Worm (Caenorhabditis elegans) whole organism, L2 larva: ENCODE measurements around the gene clec-43.

Experiments used
- F13H6.1 ChIP-seq: sonication (generic microtip); optimal IDR thresholded peaks from 2 replicates; lab custom pipeline; 2016; ENCODE audit warnings: missing genetic modification characterization, missing compliant biosample characterization
- Y55F3AM.14 ChIP-seq: fragments of 200-800 bp; sonication (Bioruptor generic); optimal IDR thresholded peaks from 2 replicates; lab custom pipeline; 2018; ENCODE audit warnings: mild to moderate bottlenecking, missing genetic modification characterization, missing compliant biosample characterization
- ZK546.5 ChIP-seq: sonication (generic microtip); optimal IDR thresholded peaks from 2 replicates; lab custom pipeline; 2017; ENCODE audit warnings: missing biosample characterization, missing genetic modification characterization
- alr-1 ChIP-seq: fragments of 150-350 bp; optimal IDR thresholded peaks from 2 replicates; lab custom pipeline; 2014; ENCODE audit warnings: missing biosample characterization, missing genetic modification characterization
- aly-2 ChIP-seq: fragments of 150-350 bp; optimal IDR thresholded peaks from 2 replicates; lab custom pipeline; 2014; ENCODE audit warnings: missing biosample characterization, missing genetic modification characterization
- ama-1 ChIP-seq: fragments of 150-350 bp; optimal IDR thresholded peaks from 2 replicates; lab custom pipeline; 2018; ENCODE audit warnings: inconsistent platforms
- blmp-1 ChIP-seq: sonication (generic microtip); optimal IDR thresholded peaks from 2 replicates; lab custom pipeline; 2017; ENCODE audit warnings: missing genetic modification characterization, mild to moderate bottlenecking, missing compliant biosample characterization, antibody characterized with exemption, moderate library complexity; ENCODE audit not compliant: insufficient read depth
- ceh-16 ChIP-seq: fragments of 150-350 bp; optimal IDR thresholded peaks from 2 replicates; lab custom pipeline; 2014; ENCODE audit warnings: missing biosample characterization, missing genetic modification characterization
- ceh-82 ChIP-seq: fragments of 150-350 bp; optimal IDR thresholded peaks from 2 replicates; lab custom pipeline; 2014; ENCODE audit warnings: missing biosample characterization, missing genetic modification characterization
- crh-2 ChIP-seq: sonication (generic microtip); optimal IDR thresholded peaks from 2 replicates; lab custom pipeline; 2017; ENCODE audit warnings: missing biosample characterization, missing genetic modification characterization
- egl-27 ChIP-seq: sonication (generic microtip); optimal IDR thresholded peaks from 3 replicates; lab custom pipeline; 2017; ENCODE audit warnings: missing biosample characterization, missing genetic modification reagents, missing genetic modification characterization
- elt-1 ChIP-seq: fragments of 150-350 bp; optimal IDR thresholded peaks from 2 replicates; lab custom pipeline; 2014; ENCODE audit warnings: missing biosample characterization, missing genetic modification characterization
- elt-3 ChIP-seq: sonication (generic microtip); optimal IDR thresholded peaks from 2 replicates; lab custom pipeline; 2017; ENCODE audit warnings: missing biosample characterization, missing genetic modification characterization
- fos-1 ChIP-seq: fragments of 150-350 bp; optimal IDR thresholded peaks from 2 replicates; lab custom pipeline; 2014; ENCODE audit warnings: missing biosample characterization, missing genetic modification characterization
- lin-11 ChIP-seq: fragments of 150-350 bp; sonication (generic microtip); optimal IDR thresholded peaks from 2 replicates; lab custom pipeline; 2014; ENCODE audit warnings: missing biosample characterization, missing genetic modification characterization, inconsistent platforms, mixed read lengths
- lin-13 ChIP-seq: fragments of 150-350 bp; optimal IDR thresholded peaks from 2 replicates; lab custom pipeline; 2014; ENCODE audit warnings: missing biosample characterization, missing genetic modification reagents, missing genetic modification characterization
- lin-39 ChIP-seq: fragments of 150-350 bp; optimal IDR thresholded peaks from 2 replicates; lab custom pipeline; 2014; ENCODE audit warnings: missing biosample characterization, missing genetic modification reagents, missing genetic modification characterization
- lsy-2 ChIP-seq, 2 experiments: fragments of 150-350 bp in 1 of 2; sonication (generic microtip) in 1 of 2; optimal IDR thresholded peaks; 2 replicates each; lab custom pipeline; 2014 to 2017; ENCODE audit warnings: missing biosample characterization in 2 of 2, missing genetic modification characterization in 2 of 2
- mab-5 ChIP-seq: fragments of 150-350 bp; optimal IDR thresholded peaks from 2 replicates; lab custom pipeline; 2014; ENCODE audit warnings: missing biosample characterization, missing genetic modification characterization
- mbf-1 ChIP-seq: sonication (generic microtip); optimal IDR thresholded peaks from 2 replicates; lab custom pipeline; 2017; ENCODE audit warnings: missing biosample characterization, missing genetic modification characterization
- mdl-1 ChIP-seq, 2 experiments: fragments of 150-350 bp in 1 of 2; sonication (generic microtip) in 1 of 2; optimal IDR thresholded peaks; 2 replicates each; lab custom pipeline; 2017; ENCODE audit warnings: missing biosample characterization in 2 of 2, missing genetic modification characterization in 2 of 2
- nhr-10 ChIP-seq: sonication (generic microtip); optimal IDR thresholded peaks from 2 replicates; lab custom pipeline; 2017; ENCODE audit warnings: missing biosample characterization, missing genetic modification characterization
- nhr-11 ChIP-seq: fragments of 150-350 bp; optimal IDR thresholded peaks from 2 replicates; lab custom pipeline; 2014; ENCODE audit warnings: missing biosample characterization, missing genetic modification characterization
- nhr-237 ChIP-seq: fragments of 150-350 bp; optimal IDR thresholded peaks from 2 replicates; lab custom pipeline; 2014; ENCODE audit warnings: missing biosample characterization, missing genetic modification characterization
- nhr-25 ChIP-seq: fragments of 150-350 bp; sonication (generic microtip); optimal IDR thresholded peaks from 3 replicates; lab custom pipeline; 2014; ENCODE audit warnings: missing biosample characterization, missing genetic modification characterization
- nhr-77 ChIP-seq: fragments of 150-350 bp; optimal IDR thresholded peaks from 2 replicates; lab custom pipeline; 2014; ENCODE audit warnings: missing biosample characterization, missing genetic modification characterization
- peb-1 ChIP-seq: fragments of 150-350 bp; optimal IDR thresholded peaks from 2 replicates; lab custom pipeline; 2014; ENCODE audit warnings: missing biosample characterization, missing genetic modification characterization
- sem-4 ChIP-seq: fragments of 150-350 bp; optimal IDR thresholded peaks from 2 replicates; lab custom pipeline; 2014; ENCODE audit warnings: missing biosample characterization, missing genetic modification reagents, missing genetic modification characterization
- skn-1 ChIP-seq: sonication (generic microtip); optimal IDR thresholded peaks from 2 replicates; lab custom pipeline; 2017; ENCODE audit warnings: missing biosample characterization, missing genetic modification characterization
- sma-3 ChIP-seq: sonication (generic microtip); optimal IDR thresholded peaks from 2 replicates; lab custom pipeline; 2016; ENCODE audit warnings: missing genetic modification reagents, missing genetic modification characterization, missing compliant biosample characterization
- sma-9 ChIP-seq, 2 experiments: fragments of 150-350 bp in 1 of 2; sonication (generic microtip) in 1 of 2; optimal IDR thresholded peaks; 2 replicates each; lab custom pipeline; 2014 to 2016; ENCODE audit warnings: missing genetic modification characterization in 2 of 2, mild to moderate bottlenecking in 1 of 2, missing biosample characterization in 1 of 2, missing compliant biosample characterization in 1 of 2, missing genetic modification reagents in 1 of 2, moderate library complexity in 1 of 2
- snpc-4 ChIP-seq: fragments of 150-350 bp; optimal IDR thresholded peaks from 2 replicates; lab custom pipeline; 2014; ENCODE audit warnings: missing biosample characterization, missing genetic modification characterization
- unc-39 ChIP-seq: fragments of 150-350 bp; optimal IDR thresholded peaks from 2 replicates; lab custom pipeline; 2014; ENCODE audit warnings: missing biosample characterization, missing genetic modification characterization
- unc-55 ChIP-seq: fragments of 150-350 bp; sonication (generic microtip); optimal IDR thresholded peaks from 3 replicates; lab custom pipeline; 2014; ENCODE audit warnings: missing biosample characterization, missing genetic modification reagents, missing genetic modification characterization
- unc-62 ChIP-seq: fragments of 150-350 bp; optimal IDR thresholded peaks from 2 replicates; lab custom pipeline; 2014; ENCODE audit warnings: missing biosample characterization, missing genetic modification reagents, missing genetic modification characterization
- ztf-4 ChIP-seq: fragments of 150-350 bp; optimal IDR thresholded peaks from 2 replicates; lab custom pipeline; 2014; ENCODE audit warnings: missing biosample characterization, missing genetic modification characterization

Gene clec-43

DNA sequence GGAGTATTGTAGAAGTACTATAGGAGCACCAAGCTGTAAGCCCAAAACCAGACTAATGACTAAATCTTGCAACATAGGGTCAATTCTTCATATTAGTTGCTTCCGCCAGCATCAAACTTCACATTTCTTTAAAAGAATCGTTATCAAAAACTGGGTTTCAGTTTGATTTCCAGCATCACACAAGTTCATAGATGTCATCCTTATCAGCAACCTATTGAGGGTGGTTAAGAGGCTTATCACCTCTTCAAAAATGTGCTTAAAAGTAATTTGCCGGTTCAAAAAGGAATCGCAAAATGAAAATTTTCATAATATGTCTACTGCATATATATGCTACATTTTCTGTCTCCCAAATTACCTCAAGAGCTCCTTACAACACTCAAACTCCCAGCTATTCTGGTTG is at the start of gene clec-43:
TSS of gene clec-43 (plus strand) at position 294 of the 400 bp plus-strand sequence.
- TF ChIP-seq Y55F3AM.14 (GFP tag; lab: Kevin White, UChicago) (no peak), fos-1 (peak; percentile 71), lin-39 (no peak)
- TF ChIP-seq, all 48 proteins: peak for 1

DNA sequence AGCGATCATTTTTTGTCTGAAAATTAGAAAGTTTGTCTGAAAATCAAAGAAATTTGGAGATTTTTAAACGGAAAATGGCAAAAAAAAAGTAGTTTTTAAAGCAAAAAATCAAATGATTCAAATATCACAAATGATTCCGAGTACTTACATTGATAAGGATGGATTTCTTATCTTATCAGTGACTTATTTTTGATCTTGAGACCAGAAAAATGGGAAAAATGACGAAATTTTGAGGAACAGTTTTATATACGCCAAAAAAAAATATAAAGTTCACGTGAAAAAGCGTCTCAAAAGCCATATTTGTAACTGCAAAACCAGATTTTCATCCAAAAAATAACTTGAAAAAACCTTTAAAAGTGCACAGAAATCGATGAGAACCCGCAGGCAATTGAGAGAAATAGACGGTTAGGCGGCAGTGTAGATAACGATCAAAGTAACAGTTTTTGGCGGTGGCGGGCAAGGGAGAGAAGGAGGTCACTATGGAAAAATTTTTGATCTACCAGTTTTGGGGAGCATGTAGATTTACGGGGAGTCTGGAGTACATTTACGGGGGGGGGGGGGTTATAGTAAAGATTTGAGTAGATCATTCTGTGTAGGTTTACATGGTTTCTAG is 43.0 kb upstream of the clec-43 start, which contains the start of gene T07D3.9:
TSS of gene T07D3.9 (minus strand) at position 194 of the 613 bp plus-strand sequence.
- TF ChIP-seq mbf-1 (no peak), fos-1 (peak; percentile 75)

DNA sequence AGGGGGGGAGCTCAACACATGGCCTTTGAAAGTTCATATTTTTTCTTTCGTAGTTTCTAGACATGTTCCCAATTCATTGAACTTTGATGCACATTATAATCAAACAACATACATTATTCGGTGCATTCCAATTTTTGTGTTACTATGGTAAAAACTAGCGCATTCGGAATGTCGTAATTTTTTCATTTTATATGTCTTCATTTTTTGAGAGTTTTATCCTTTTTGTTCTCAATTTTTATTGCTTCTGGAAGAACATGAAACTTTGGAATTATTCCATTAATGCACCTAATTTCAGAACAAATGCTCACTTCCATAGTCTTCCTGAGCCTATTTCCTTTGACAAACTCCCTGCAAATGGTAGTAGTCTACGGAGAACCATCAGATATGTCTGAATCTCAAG is 42.2 kb upstream of the clec-43 start, which contains the start of gene T07D3.2:
TSS of gene T07D3.2 (plus strand) at position 301 of the 400 bp plus-strand sequence.
- TF ChIP-seq ztf-4, result no peak
- TF ChIP-seq mab-5 (tag; lab: Kevin White, UChicago), result no peak
- TF ChIP-seq ZK546.5 (tag; lab: Kevin White, UChicago), result no peak
- no peak for TF ChIP-seq nhr-77 (tag; lab: Kevin White, UChicago)
- TF ChIP-seq F13H6.1 (tag; lab: Kevin White, UChicago), result no peak
- TF ChIP-seq nhr-11 (tag; lab: Kevin White, UChicago), result no peak
- TF ChIP-seq blmp-1, result no peak
- TF ChIP-seq unc-55 (GFP tag; lab: Kevin White, UChicago), result no peak
- TF ChIP-seq nhr-10 (tag; lab: Kevin White, UChicago), result no peak
- no peak for TF ChIP-seq Y55F3AM.14 (GFP tag; lab: Kevin White, UChicago)
- TF ChIP-seq lin-11 (tag; lab: Kevin White, UChicago), result no peak
- no peak for TF ChIP-seq aly-2 (tag; lab: Kevin White, UChicago)
- no peak for TF ChIP-seq mdl-1 (tag; optimal IDR thresholded peaks at IDR 0.05; lab: Kevin White, UChicago)
- TF ChIP-seq elt-3 (tag; lab: Kevin White, UChicago), result no peak
- TF ChIP-seq sem-4 (tag; lab: Kevin White, UChicago), result no peak

DNA sequence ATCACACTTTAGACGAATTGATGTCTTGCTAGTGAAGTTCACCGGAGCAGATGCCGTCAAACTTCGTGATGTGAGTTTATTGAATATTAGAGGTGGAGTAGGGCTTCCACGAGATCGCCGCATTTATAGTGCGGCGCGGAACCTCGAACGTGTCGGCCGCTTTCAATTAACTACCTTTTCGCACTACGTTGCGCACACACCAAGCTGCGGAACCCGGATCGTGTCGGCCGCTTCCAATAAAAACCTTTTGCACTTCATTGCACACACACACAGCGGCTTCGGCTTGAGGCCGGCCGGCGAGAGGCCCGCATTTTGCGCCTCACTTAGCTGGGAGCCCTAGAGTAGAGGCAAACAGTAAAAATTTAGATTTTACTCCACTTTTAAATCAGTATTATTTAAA is 38.5 kb upstream of the clec-43 start:
- TF ChIP-seq lin-13 (GFP tag; lab: Kevin White, UChicago), result no peak
- no peak for TF ChIP-seq nhr-11 (tag; lab: Kevin White, UChicago)
- TF ChIP-seq unc-62 (GFP tag; lab: Kevin White, UChicago), result no peak
- no peak for TF ChIP-seq sma-3 (GFP tag; lab: Kevin White, UChicago)
- TF ChIP-seq snpc-4 (tag; lab: Kevin White, UChicago), result peak; percentile 75
- no peak for TF ChIP-seq crh-2 (tag; lab: Kevin White, UChicago)
- no peak for TF ChIP-seq fos-1
- TF ChIP-seq peb-1 (tag; lab: Kevin White, UChicago), result no peak

DNA sequence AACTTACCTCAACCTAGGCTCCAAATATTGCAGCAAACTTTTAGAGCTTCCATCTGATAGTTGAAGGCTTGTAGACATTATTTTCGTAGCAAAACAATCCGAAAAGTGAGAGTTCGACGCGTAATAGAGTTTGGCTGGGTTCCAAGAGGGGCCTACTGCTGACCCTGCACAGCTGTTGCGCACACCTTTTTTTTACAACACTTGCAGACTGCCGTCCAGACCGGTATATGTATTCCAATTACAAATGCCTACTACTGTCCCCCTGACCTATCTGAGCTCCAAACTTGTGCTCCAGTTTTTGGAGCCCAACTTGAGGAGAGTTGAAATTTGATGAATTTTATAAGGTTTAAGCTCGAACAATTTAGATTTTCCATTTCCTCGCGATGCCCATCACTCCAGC is 34.3 kb upstream of the clec-43 start, which contains the start of the genes fbxc-24 and fbxc-27:
TSS of gene fbxc-24 (minus strand) at position 101 of the 400 bp plus-strand sequence.
TSS of gene fbxc-27 (plus strand) at position 216 of the 400 bp plus-strand sequence.
- no peak for TF ChIP-seq fos-1
- TF ChIP-seq Y55F3AM.14 (GFP tag; lab: Kevin White, UChicago), result no peak
- no peak for TF ChIP-seq lsy-2 (tag; optimal IDR thresholded peaks at IDR 0.05; lab: Kevin White, UChicago)
- TF ChIP-seq alr-1 (tag; lab: Kevin White, UChicago), result no peak
- TF ChIP-seq lin-39, result no peak
- no peak for TF ChIP-seq crh-2 (tag; lab: Kevin White, UChicago)
- TF ChIP-seq sma-9 (GFP tag; optimal IDR thresholded peaks at IDR 0.05; lab: Kevin White, UChicago), result no peak
- TF ChIP-seq sma-9 (tag; optimal IDR thresholded peaks at IDR 0.05; lab: Kevin White, UChicago), result no peak
- TF ChIP-seq skn-1 (tag; lab: Kevin White, UChicago), result no peak
- no peak for TF ChIP-seq ZK546.5 (tag; lab: Kevin White, UChicago)
- no peak for TF ChIP-seq nhr-10 (tag; lab: Kevin White, UChicago)
- no peak for TF ChIP-seq F13H6.1 (tag; lab: Kevin White, UChicago)
- no peak for TF ChIP-seq ceh-16 (tag; lab: Kevin White, UChicago)

DNA sequence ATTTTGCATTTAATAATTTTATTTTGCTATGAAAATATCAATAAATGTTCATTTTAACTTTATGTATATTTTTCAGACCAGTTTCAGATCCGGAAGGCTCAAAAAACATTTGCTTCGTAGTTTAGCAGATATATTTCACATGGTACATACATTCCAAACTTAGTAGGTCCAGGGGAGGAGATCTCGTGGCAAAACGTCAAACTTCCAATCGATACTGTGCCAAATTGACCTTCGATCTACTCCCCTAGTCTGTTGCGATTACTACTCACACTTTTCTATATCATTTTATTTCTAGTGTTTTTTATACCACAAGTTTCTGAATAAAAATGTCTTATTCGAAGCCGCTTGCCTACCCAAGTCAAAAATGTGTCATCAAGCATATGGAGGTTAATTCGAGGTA is 32.2 kb upstream of the clec-43 start, which contains the start of gene fbxc-31:
TSS of gene fbxc-31 (plus strand) at position 301 of the 400 bp plus-strand sequence.
- no peak for TF ChIP-seq ceh-82 (tag; lab: Kevin White, UChicago)
- TF ChIP-seq lin-13 (GFP tag; lab: Kevin White, UChicago), result no peak
- TF ChIP-seq egl-27, result no peak
- no peak for TF ChIP-seq nhr-237 (tag; lab: Kevin White, UChicago)
- no peak for TF ChIP-seq mdl-1 (tag; optimal IDR thresholded peaks at IDR 0.05; lab: Kevin White, UChicago)
- TF ChIP-seq unc-39 (tag; lab: Kevin White, UChicago), result no peak
- no peak for TF ChIP-seq snpc-4 (tag; lab: Kevin White, UChicago)
- no peak for TF ChIP-seq unc-55 (GFP tag; lab: Kevin White, UChicago)
- no peak for TF ChIP-seq mab-5 (tag; lab: Kevin White, UChicago)
- no peak for TF ChIP-seq nhr-11 (tag; lab: Kevin White, UChicago)
- no peak for TF ChIP-seq ama-1 (lab: Kevin White, UChicago)
- no peak for TF ChIP-seq aly-2 (tag; lab: Kevin White, UChicago)
- TF ChIP-seq elt-1 (tag; lab: Kevin White, UChicago), result no peak
- TF ChIP-seq unc-62 (GFP tag; lab: Kevin White, UChicago), result no peak
- TF ChIP-seq lin-39, result no peak
- no peak for TF ChIP-seq nhr-25 (tag; lab: Kevin White, UChicago)
- TF ChIP-seq ZK546.5 (tag; lab: Kevin White, UChicago), result no peak
